Fruit fly (Drosophila melanogaster): ENCODE results near the gene Hrb98DE.

- TF ChIP-seq Hr78 (GFP tag; optimal IDR thresholded peaks at IDR 0.05) (no peak), N (GFP tag; optimal IDR thresholded peaks at IDR 0.05) (no peak), CG32264 (GFP tag; optimal IDR thresholded peaks at IDR 0.05) (no peak), fru (GFP tag; optimal IDR thresholded peaks at IDR 0.05) (no peak), usp (GFP tag; optimal IDR thresholded peaks at IDR 0.05) (no peak), Myc (optimal IDR thresholded peaks at IDR 0.05) (no peak), Rel (GFP tag; optimal IDR thresholded peaks at IDR 0.05) (no peak), Rel (tag; optimal IDR thresholded peaks at IDR 0.05) (no peak), dl (GFP tag; optimal IDR thresholded peaks at IDR 0.05; ENCODE audit: insufficient read depth in 1 of 2, partially characterized antibody in 2 of 2) (no peak), psq (GFP tag; optimal IDR thresholded peaks at IDR 0.05) (no peak), h (GFP tag; optimal IDR thresholded peaks at IDR 0.05) (no peak), sv (GFP tag; optimal IDR thresholded peaks at IDR 0.05) (no peak), br (GFP tag; optimal IDR thresholded peaks at IDR 0.05) (no peak)
Observed at dm6 chr3R:28555324-28555723, 44.3 kb upstream of the Hrb98DE start.

Data from whole organism, wandering third instar larva.